Worm (Caenorhabditis elegans): Measurements from ENCODE around the gene nas-39.

ce11 chrX:16409220-16409619 is 47.5 kb upstream of the nas-39 start:
- TF ChIP-seq cnd-1 (tag; optimal IDR thresholded peaks at IDR 0.05), result no peak
- no peak for TF ChIP-seq snpc-4 (tag; optimal IDR thresholded peaks at IDR 0.05)
- no peak for TF ChIP-seq ztf-11 (tag; optimal IDR thresholded peaks at IDR 0.05)
- TF ChIP-seq pha-4 (tag; optimal IDR thresholded peaks at IDR 0.05), result no peak
- no peak for TF ChIP-seq unc-62 (GFP tag; optimal IDR thresholded peaks at IDR 0.05)
- no peak for TF ChIP-seq sptf-1 (tag; optimal IDR thresholded peaks at IDR 0.05)
- no peak for TF ChIP-seq nhr-76 (tag; optimal IDR thresholded peaks at IDR 0.05)
- TF ChIP-seq lin-13 (tag; optimal IDR thresholded peaks at IDR 0.05), result no peak

Measured in whole organism, mixed stage, embryonic.